Worm (Caenorhabditis elegans) whole organism, young adult: ENCODE measurements around the gene M110.3.

Experiments used
- B0019.2 ChIP-seq: fragments of 200-800 bp; sonication (Bioruptor generic); conservative IDR thresholded peaks from 2 replicates; pipeline ENCODE4 v1.3.6; 2022; ENCODE audit warnings: missing genetic modification reagents, missing genetic modification characterization, missing compliant biosample characterization
- B0261.1 ChIP-seq: sonication (generic microtip); optimal IDR thresholded peaks from 2 replicates; lab custom pipeline; 2016; ENCODE audit warnings: mild to moderate bottlenecking, missing genetic modification characterization, moderate library complexity, missing compliant biosample characterization
- C06A6.2 ChIP-seq: fragments of 200-800 bp; sonication (Bioruptor generic); conservative IDR thresholded peaks from 2 replicates; pipeline ENCODE4 v1.3.6; 2022; ENCODE audit warnings: missing genetic modification characterization, missing compliant biosample characterization
- F22D6.2 ChIP-seq: sonication (generic microtip); optimal IDR thresholded peaks from 2 replicates; lab custom pipeline; 2016; ENCODE audit warnings: mild to moderate bottlenecking, missing genetic modification characterization, missing compliant biosample characterization
- F23B12.7 ChIP-seq: sonication (generic microtip); optimal IDR thresholded peaks from 2 replicates; lab custom pipeline; 2017; ENCODE audit warnings: missing genetic modification characterization, mild to moderate bottlenecking, missing compliant biosample characterization, antibody characterized with exemption, moderate library complexity; ENCODE audit not compliant: insufficient read depth
- F37B4.10 ChIP-seq: fragments of 200-800 bp; sonication (Bioruptor generic); IDR thresholded peaks from 2 replicates; pipeline ENCODE4 v1.3.6; 2022; ENCODE audit warnings: missing genetic modification characterization, missing compliant biosample characterization
- F39B2.1 ChIP-seq: fragments of 200-800 bp; sonication (Bioruptor generic); IDR thresholded peaks from 2 replicates; pipeline ENCODE4 v1.3.6; 2022; ENCODE audit warnings: missing genetic modification reagents, missing genetic modification characterization, missing compliant biosample characterization
- F49E8.2 ChIP-seq: sonication (generic microtip); optimal IDR thresholded peaks from 3 replicates; lab custom pipeline; 2017; ENCODE audit warnings: missing genetic modification characterization, mild to moderate bottlenecking, missing compliant biosample characterization, antibody characterized with exemption, moderate library complexity; ENCODE audit not compliant: insufficient read depth
- F52B5.7 ChIP-seq: sonication (generic microtip); optimal IDR thresholded peaks from 2 replicates; lab custom pipeline; 2016; ENCODE audit warnings: mild to moderate bottlenecking, missing genetic modification characterization, missing compliant biosample characterization
- F57A8.1 ChIP-seq: fragments of 200-800 bp; sonication (Bioruptor generic); optimal IDR thresholded peaks from 2 replicates; lab custom pipeline; 2018; ENCODE audit warnings: mild to moderate bottlenecking, missing genetic modification characterization, moderate library complexity, missing compliant biosample characterization
- F57C9.4 ChIP-seq: sonication (generic microtip); optimal IDR thresholded peaks from 2 replicates; lab custom pipeline; 2017; ENCODE audit warnings: mild to moderate bottlenecking, missing genetic modification characterization, missing compliant biosample characterization
- K12H6.12 ChIP-seq: fragments of 200-800 bp; sonication (Bioruptor generic); optimal IDR thresholded peaks from 2 replicates; lab custom pipeline; 2018; ENCODE audit warnings: mild to moderate bottlenecking, missing genetic modification characterization, missing compliant biosample characterization
- T26A5.8 ChIP-seq: sonication (generic microtip); optimal IDR thresholded peaks from 2 replicates; lab custom pipeline; 2016; ENCODE audit warnings: missing genetic modification characterization, missing compliant biosample characterization
- Y53F4B.3 ChIP-seq: fragments of 200-800 bp; sonication (Bioruptor generic); IDR thresholded peaks from 2 replicates; pipeline ENCODE4 v1.3.6; 2022; ENCODE audit warnings: missing genetic modification reagents, missing genetic modification characterization, missing compliant biosample characterization
- Y67H2A.10 ChIP-seq: fragments of 200-800 bp; sonication (Bioruptor generic); conservative IDR thresholded peaks from 2 replicates; pipeline ENCODE4 v1.3.6; 2022; ENCODE audit warnings: missing genetic modification reagents, missing genetic modification characterization, missing compliant biosample characterization
- Y79H2A.3 ChIP-seq: fragments of 200-800 bp; sonication (Bioruptor generic); conservative IDR thresholded peaks from 2 replicates; pipeline ENCODE4 v1.3.6; 2022; ENCODE audit warnings: missing genetic modification reagents, missing genetic modification characterization, missing compliant biosample characterization
- aptf-3 ChIP-seq: fragments of 200-800 bp; sonication (Bioruptor generic); IDR thresholded peaks from 2 replicates; pipeline ENCODE4 v1.3.6; 2022; ENCODE audit warnings: missing genetic modification characterization, missing compliant biosample characterization
- athp-1 ChIP-seq: sonication (generic microtip); optimal IDR thresholded peaks from 2 replicates; lab custom pipeline; 2017; ENCODE audit warnings: mild to moderate bottlenecking, missing genetic modification characterization, missing compliant biosample characterization
- cebp-1 ChIP-seq, 2 experiments: fragments of 200-800 bp in 1 of 2; sonication (Bioruptor generic) in 1 of 2; sonication (generic microtip) in 1 of 2; IDR thresholded peaks in 1 of 2; optimal IDR thresholded peaks in 1 of 2; 2 replicates each; pipeline versions ENCODE4 v1.3.6 to Lab custom; 2017 to 2022; ENCODE audit warnings: missing compliant biosample characterization in 2 of 2, missing genetic modification characterization in 2 of 2, mild to moderate bottlenecking in 1 of 2, missing genetic modification reagents in 1 of 2, moderate library complexity in 1 of 2
- ceh-100 ChIP-seq: fragments of 200-800 bp; sonication (Bioruptor generic); IDR thresholded peaks from 2 replicates; pipeline ENCODE4 v1.3.6; 2022; ENCODE audit warnings: missing genetic modification reagents, missing genetic modification characterization, missing compliant biosample characterization
- ceh-27 ChIP-seq: fragments of 200-800 bp; sonication (Bioruptor generic); optimal IDR thresholded peaks from 2 replicates; lab custom pipeline; 2018; ENCODE audit warnings: mild to moderate bottlenecking, missing genetic modification characterization, moderate library complexity, missing compliant biosample characterization
- ceh-58 ChIP-seq: fragments of 200-800 bp; sonication (Bioruptor generic); IDR thresholded peaks from 2 replicates; pipeline ENCODE4 v1.3.6; 2022; ENCODE audit warnings: missing genetic modification characterization, missing compliant biosample characterization
- ceh-79 ChIP-seq: sonication (generic microtip); optimal IDR thresholded peaks from 2 replicates; lab custom pipeline; 2017; ENCODE audit warnings: mild to moderate bottlenecking, missing genetic modification characterization, missing compliant biosample characterization
- chd-7 ChIP-seq: sonication (generic microtip); optimal IDR thresholded peaks from 2 replicates; lab custom pipeline; 2016; ENCODE audit warnings: mild to moderate bottlenecking, missing genetic modification characterization, moderate library complexity, missing compliant biosample characterization
- efl-1 ChIP-seq: fragments of 150-350 bp; optimal IDR thresholded peaks from 2 replicates; lab custom pipeline; 2014; ENCODE audit warnings: missing biosample characterization, missing genetic modification reagents, missing genetic modification characterization
- egl-44 ChIP-seq: fragments of 200-800 bp; sonication (Bioruptor generic); IDR thresholded peaks from 2 replicates; pipeline ENCODE4 v1.3.6; 2022; ENCODE audit warnings: missing genetic modification reagents, missing genetic modification characterization, missing compliant biosample characterization
- ekl-4 ChIP-seq: fragments of 200-800 bp; sonication (Bioruptor generic); IDR thresholded peaks from 2 replicates; pipeline ENCODE4 v1.3.6; 2022; ENCODE audit warnings: missing genetic modification reagents, missing genetic modification characterization, missing compliant biosample characterization
- him-1 ChIP-seq: sonication (generic microtip); optimal IDR thresholded peaks from 2 replicates; lab custom pipeline; 2016; ENCODE audit warnings: missing genotype, missing genetic modification reagents, missing genetic modification characterization, missing compliant biosample characterization
- hlh-26 ChIP-seq: fragments of 200-800 bp; sonication (Bioruptor generic); conservative IDR thresholded peaks from 2 replicates; pipeline ENCODE4 v1.3.6; 2022; ENCODE audit warnings: missing genetic modification reagents, missing genetic modification characterization, missing compliant biosample characterization
- hmg-1.2 ChIP-seq: fragments of 200-800 bp; sonication (Bioruptor generic); IDR thresholded peaks from 2 replicates; pipeline ENCODE4 v1.3.6; 2022; ENCODE audit warnings: missing genetic modification reagents, missing genetic modification characterization, missing compliant biosample characterization
- hmg-20 ChIP-seq: fragments of 200-800 bp; sonication (Bioruptor generic); IDR thresholded peaks from 2 replicates; pipeline ENCODE4 v1.3.6; 2022; ENCODE audit warnings: missing genetic modification reagents, missing genetic modification characterization, missing compliant biosample characterization
- lin-54 ChIP-seq: fragments of 200-800 bp; sonication (Bioruptor generic); optimal IDR thresholded peaks from 2 replicates; lab custom pipeline; 2018; ENCODE audit warnings: mild to moderate bottlenecking, missing genetic modification characterization, missing compliant biosample characterization
- lir-1 ChIP-seq: fragments of 200-800 bp; sonication (Bioruptor generic); conservative IDR thresholded peaks from 2 replicates; pipeline ENCODE4 v1.3.6; 2022; ENCODE audit warnings: missing genetic modification reagents, missing genetic modification characterization, missing compliant biosample characterization
- lsy-27 ChIP-seq: sonication (generic microtip); optimal IDR thresholded peaks from 2 replicates; lab custom pipeline; 2017; ENCODE audit warnings: missing genetic modification characterization, mild to moderate bottlenecking, missing compliant biosample characterization, antibody characterized with exemption, missing genotype, borderline replicate concordance; ENCODE audit not compliant: insufficient read depth
- madf-3 ChIP-seq: fragments of 200-800 bp; sonication (Bioruptor generic); IDR thresholded peaks from 2 replicates; pipeline ENCODE4 v1.3.6; 2022; ENCODE audit warnings: missing genetic modification reagents, missing genetic modification characterization, missing compliant biosample characterization
- madf-6 ChIP-seq: fragments of 200-800 bp; sonication (Bioruptor generic); IDR thresholded peaks from 2 replicates; pipeline ENCODE4 v1.3.6; 2022; ENCODE audit warnings: missing genetic modification reagents, missing genetic modification characterization, missing compliant biosample characterization
- nfya-2 ChIP-seq: fragments of 200-800 bp; sonication (Bioruptor generic); IDR thresholded peaks from 2 replicates; pipeline ENCODE4 v1.3.6; 2022; ENCODE audit warnings: missing genetic modification reagents, missing genetic modification characterization, missing compliant biosample characterization
- snpc-4 ChIP-seq, 5 experiments: fragments of 150-350 bp in 1 of 5; sonication (generic microtip) in 4 of 5; optimal IDR thresholded peaks; 2 replicates each; lab custom pipeline; 2014 to 2018; ENCODE audit warnings: missing genetic modification characterization in 5 of 5, missing biosample characterization in 3 of 5, antibody characterized with exemption in 2 of 5, mild to moderate bottlenecking in 2 of 5, missing compliant biosample characterization in 2 of 5, missing genotype in 2 of 5, moderate library complexity in 2 of 5, missing genetic modification reagents in 1 of 5
- tlf-1 ChIP-seq: fragments of 200-800 bp; sonication (Bioruptor generic); optimal IDR thresholded peaks from 2 replicates; lab custom pipeline; 2018; ENCODE audit warnings: mild to moderate bottlenecking, missing genetic modification characterization, missing compliant biosample characterization
- zfh-2 ChIP-seq: fragments of 200-800 bp; sonication (Bioruptor generic); conservative IDR thresholded peaks from 2 replicates; pipeline ENCODE4 v1.3.6; 2022; ENCODE audit warnings: missing genetic modification reagents, missing genetic modification characterization, missing compliant biosample characterization
- zim-3 ChIP-seq: sonication (generic microtip); optimal IDR thresholded peaks from 2 replicates; lab custom pipeline; 2017; ENCODE audit warnings: mild to moderate bottlenecking, missing genetic modification characterization, moderate library complexity, missing compliant biosample characterization
- ztf-26 ChIP-seq: sonication (generic microtip); optimal IDR thresholded peaks from 2 replicates; lab custom pipeline; 2017; ENCODE audit warnings: missing genetic modification characterization, missing compliant biosample characterization

Gene M110.3

DNA sequence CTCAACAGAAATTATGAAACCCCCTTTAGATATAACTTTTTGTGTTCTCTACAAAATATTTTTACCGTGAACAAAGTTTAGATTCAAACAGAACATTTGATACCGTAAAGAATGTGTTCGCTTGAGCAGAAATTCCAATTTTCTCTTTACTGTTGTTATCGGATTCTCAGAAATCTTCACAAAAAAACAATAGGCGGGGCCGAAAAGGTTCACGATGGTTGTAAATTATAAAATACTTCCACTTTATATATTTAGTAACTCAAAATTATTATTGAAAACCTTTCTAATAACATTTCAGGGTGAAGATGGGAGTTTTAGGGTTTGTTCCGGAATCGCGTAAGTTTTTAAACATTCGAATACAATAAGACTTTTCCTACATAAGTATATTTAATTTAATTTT, 21.7 kb upstream of the M110.3 start, which contains the start of gene nlp-5:
TSS of gene nlp-5 (plus strand) at position 301 of the 400 bp plus-strand sequence.
- no peak for TF ChIP-seq F23B12.7 (tag; lab: Kevin White, UChicago)
- no peak for TF ChIP-seq Y79H2A.3 (GFP tag; lab: Robert Waterston, UW)
- TF ChIP-seq Y53F4B.3: no peak
- TF ChIP-seq zfh-2: no peak
- no peak for TF ChIP-seq ekl-4
- TF ChIP-seq F39B2.1 (GFP tag; lab: Robert Waterston, UW): no peak
- TF ChIP-seq tlf-1 (GFP tag; lab: Kevin White, UChicago): no peak
- no peak for TF ChIP-seq egl-44
- no peak for TF ChIP-seq T26A5.8
- no peak for TF ChIP-seq athp-1 (tag; lab: Kevin White, UChicago)
- no peak for TF ChIP-seq ceh-79 (tag; lab: Kevin White, UChicago)
- TF ChIP-seq lin-54 (GFP tag; lab: Kevin White, UChicago): no peak
- TF ChIP-seq C06A6.2 (GFP tag; lab: Robert Waterston, UW): no peak
- no peak for TF ChIP-seq nfya-2 (GFP tag; lab: Robert Waterston, UW)
- no peak for TF ChIP-seq efl-1 (GFP tag; lab: Kevin White, UChicago)

DNA sequence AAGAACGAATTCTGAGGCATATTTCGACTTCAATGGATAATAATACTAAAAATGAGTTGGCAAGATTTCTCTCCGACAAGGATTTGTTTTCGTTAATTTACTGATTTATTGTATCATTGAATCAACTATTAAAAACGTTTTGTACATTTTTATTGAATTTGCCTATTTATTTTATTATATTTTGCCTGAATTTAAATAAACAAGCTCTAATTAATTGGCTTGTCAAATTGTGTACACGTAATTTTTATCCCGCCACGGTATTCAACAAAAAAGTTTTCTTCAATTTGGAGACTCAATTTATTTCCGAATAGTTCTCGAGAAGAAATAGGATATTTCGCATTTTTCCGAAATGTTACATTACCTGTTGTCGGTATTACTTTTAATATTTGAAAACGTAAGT, 16.1 kb upstream of the M110.3 start, which contains the start of gene M110.7:
TSS of gene M110.7 (plus strand) at position 301 of the 400 bp plus-strand sequence.
- no peak for TF ChIP-seq snpc-4 (GFP tag; optimal IDR thresholded peaks at IDR 0.05; lab: Kevin White, UChicago)
- TF ChIP-seq snpc-4 (tag; optimal IDR thresholded peaks at IDR 0.05; lab: Kevin White, UChicago): no peak
- no peak for TF ChIP-seq F49E8.2
- TF ChIP-seq hmg-20: no peak
- TF ChIP-seq K12H6.12 (tag; lab: Kevin White, UChicago): no peak
- no peak for TF ChIP-seq aptf-3
- no peak for TF ChIP-seq him-1 (tag; lab: Kevin White, UChicago)
- no peak for TF ChIP-seq hlh-26
- no peak for TF ChIP-seq hmg-1.2 (GFP tag; lab: Robert Waterston, UW)
- TF ChIP-seq zim-3 (tag; lab: Kevin White, UChicago): no peak
- TF ChIP-seq ceh-58 (GFP tag; lab: Robert Waterston, UW): no peak
- TF ChIP-seq B0019.2 (GFP tag; lab: Robert Waterston, UW): no peak

DNA sequence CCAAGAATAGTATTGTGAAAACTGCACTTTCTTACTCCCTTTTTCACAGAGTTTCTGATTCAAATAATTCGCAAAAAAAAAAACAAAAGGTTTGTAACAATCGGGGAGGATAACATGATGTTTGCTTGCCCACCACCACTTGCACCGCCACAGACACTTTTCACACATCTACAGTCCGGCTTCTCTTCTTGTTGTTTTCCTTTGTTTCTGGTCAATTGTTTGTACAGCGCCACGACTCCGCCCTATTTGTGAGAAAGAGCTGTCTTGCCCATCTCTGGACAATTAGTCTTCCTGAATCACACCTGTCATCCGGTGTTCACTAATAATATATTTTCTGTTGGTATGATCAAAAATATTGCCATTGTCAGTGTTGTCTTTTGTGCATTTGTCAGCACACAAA, 14.6 kb upstream of the M110.3 start, which contains the start of gene M110.9:
TSS of gene M110.9 (plus strand) at position 301 of the 400 bp plus-strand sequence.
- no peak for TF ChIP-seq efl-1 (GFP tag; lab: Kevin White, UChicago)
- no peak for TF ChIP-seq F22D6.2
- 0 out of 2 replicates have a peak, but pooled peaks have one; percentile 27 for TF ChIP-seq madf-3 (GFP tag; lab: Robert Waterston, UW)
- TF ChIP-seq lir-1 (GFP tag; lab: Robert Waterston, UW): no peak
- no peak for TF ChIP-seq madf-6 (GFP tag; lab: Robert Waterston, UW)
- no peak for TF ChIP-seq ceh-27
- TF ChIP-seq cebp-1 (GFP tag; IDR thresholded peaks at IDR 0.05; lab: Robert Waterston, UW): no peak
- no peak for TF ChIP-seq cebp-1 (tag; optimal IDR thresholded peaks at IDR 0.05; lab: Kevin White, UChicago)

DNA sequence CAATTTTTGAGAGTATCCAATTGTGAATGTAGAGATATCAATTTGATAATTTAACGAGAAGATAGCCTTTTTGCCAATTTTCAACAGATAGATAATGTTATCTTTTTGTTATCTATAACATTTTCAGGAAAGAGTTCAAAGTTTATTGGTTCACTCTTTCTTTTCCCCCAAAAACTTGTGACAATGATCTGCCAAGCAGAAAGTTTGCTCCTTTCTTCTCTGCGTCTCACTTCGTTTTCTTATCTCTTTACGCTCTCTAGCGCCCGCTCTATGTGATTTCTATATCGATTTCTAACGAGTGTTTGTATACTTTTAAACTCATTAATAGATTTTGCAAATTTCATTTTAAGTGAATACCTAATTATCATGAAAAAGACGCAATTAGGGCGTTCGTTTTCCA, 10.1 kb upstream of the M110.3 start:
- no peak for TF ChIP-seq lsy-27 (tag; lab: Kevin White, UChicago)
- no peak for TF ChIP-seq F22D6.2
- no peak for TF ChIP-seq ztf-26 (tag; lab: Kevin White, UChicago)
- TF ChIP-seq ekl-4: peak; percentile 14; the same call in 1 of the 2 replicates
- TF ChIP-seq F37B4.10 (GFP tag; lab: Robert Waterston, UW): no peak
- no peak for TF ChIP-seq F57C9.4
- TF ChIP-seq ceh-100 (GFP tag; lab: Robert Waterston, UW): no peak
- TF ChIP-seq chd-7 (tag; lab: Kevin White, UChicago): no peak
- no peak for TF ChIP-seq C06A6.2 (GFP tag; lab: Robert Waterston, UW)
- TF ChIP-seq B0261.1 (tag; lab: Kevin White, UChicago): no peak
- TF ChIP-seq Y67H2A.10: no peak
- TF ChIP-seq hmg-1.2 (GFP tag; lab: Robert Waterston, UW): peak; percentile 49; the same call in 1 of the 2 replicates
- no peak for TF ChIP-seq zim-3 (tag; lab: Kevin White, UChicago)
- no peak for TF ChIP-seq F57A8.1 (GFP tag; lab: Kevin White, UChicago)
- TF ChIP-seq Y79H2A.3 (GFP tag; lab: Robert Waterston, UW): 0 out of 2 replicates have a peak, but pooled peaks have one; percentile 16
- no peak for TF ChIP-seq F52B5.7 (tag; lab: Kevin White, UChicago)
- no peak for TF ChIP-seq T26A5.8
